Worm (Caenorhabditis elegans) whole organism, dauer: Measurements from ENCODE around the gene F53F1.3.
"Not testable (repeated sequence)": the region's sequence is repeated elsewhere in the genome, so short reads cannot be mapped to it uniquely, and the experiment has no call there.

Source experiments
- unc-62 ChIP-seq: sonication (generic microtip); optimal IDR thresholded peaks from 2 replicates; lab custom pipeline; 2017; ENCODE audit warnings: missing biosample characterization, missing genetic modification reagents, missing genetic modification characterization

Gene F53F1.3

ce11 chrV:13443535-13443934 is 35.5 kb downstream of the F53F1.3 start, which contains the start of gene Y2H9A.6:
Gene Y2H9A.6, plus strand, starts transcription at chrV:13443835.
- not testable (repeated sequence) for TF ChIP-seq unc-62 (GFP tag; lab: Kevin White, UChicago)

DNA sequence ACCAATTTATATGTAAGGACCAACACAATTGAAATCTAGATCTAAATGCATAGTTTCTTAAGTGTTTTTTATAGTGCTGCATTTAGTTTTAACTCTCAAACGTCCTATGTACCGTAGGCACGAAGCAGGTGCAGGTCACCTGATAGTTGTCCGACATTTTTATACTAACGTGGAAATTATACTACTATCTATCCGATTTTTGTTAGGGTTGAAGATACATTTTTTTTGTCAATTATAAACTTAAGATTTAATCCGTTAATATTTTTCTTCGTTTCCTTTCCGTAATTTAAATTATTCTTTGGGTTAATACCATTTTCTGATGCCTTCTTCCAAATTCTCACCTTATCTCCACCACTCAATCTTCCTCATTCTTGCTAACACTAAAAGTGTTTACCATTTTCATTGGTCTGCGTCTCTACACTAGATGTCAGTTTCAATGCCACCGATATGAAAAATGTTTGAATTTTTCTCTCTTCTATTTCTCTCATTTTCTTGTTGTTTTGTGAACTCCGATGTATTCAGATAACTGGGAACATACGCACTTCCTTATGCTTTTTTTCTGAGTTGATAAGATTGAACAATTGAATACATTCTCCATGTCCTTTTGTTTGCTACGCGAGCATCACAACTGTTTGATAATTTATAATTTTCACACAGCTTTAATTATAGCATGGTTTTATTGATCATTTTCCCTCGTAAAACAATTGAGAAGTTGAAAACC is 37.3 kb downstream of the F53F1.3 start, which contains the start of gene Y2H9A.4:
Gene Y2H9A.4 (plus strand): TSS at position 671 of the 721 bp plus-strand sequence.
- TF ChIP-seq unc-62 (GFP tag; lab: Kevin White, UChicago), result no peak

DNA sequence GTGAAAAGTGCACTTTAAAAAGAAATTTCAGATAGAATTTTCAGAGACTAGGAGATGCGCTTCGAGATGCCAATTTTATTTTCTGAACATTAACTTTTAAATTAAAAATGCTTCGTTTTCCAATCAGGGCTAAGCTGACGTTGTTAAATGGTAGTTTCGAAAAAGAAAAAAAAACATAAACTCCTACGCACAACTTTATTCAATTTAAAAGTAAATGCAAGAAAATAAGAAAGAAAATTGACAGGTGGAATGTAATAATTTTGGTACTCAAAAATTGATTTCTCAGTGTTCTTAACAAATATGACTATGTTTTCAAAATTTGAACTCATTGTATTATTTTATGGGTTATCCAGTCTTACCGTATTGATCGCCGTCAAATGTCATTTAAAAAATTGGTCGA is 45.3 kb downstream of the F53F1.3 start, which contains the start of gene lurp-2:
Gene lurp-2 (plus strand): TSS at position 301 of the 400 bp plus-strand sequence.
- TF ChIP-seq unc-62 (GFP tag; lab: Kevin White, UChicago), result no peak

ce11 chrV:13455448-13455847 is 47.4 kb downstream of the F53F1.3 start, which contains the start of gene lurp-3:
Gene lurp-3, plus strand, starts transcription at chrV:13455748.
- TF ChIP-seq unc-62 (GFP tag; lab: Kevin White, UChicago), result no peak

DNA sequence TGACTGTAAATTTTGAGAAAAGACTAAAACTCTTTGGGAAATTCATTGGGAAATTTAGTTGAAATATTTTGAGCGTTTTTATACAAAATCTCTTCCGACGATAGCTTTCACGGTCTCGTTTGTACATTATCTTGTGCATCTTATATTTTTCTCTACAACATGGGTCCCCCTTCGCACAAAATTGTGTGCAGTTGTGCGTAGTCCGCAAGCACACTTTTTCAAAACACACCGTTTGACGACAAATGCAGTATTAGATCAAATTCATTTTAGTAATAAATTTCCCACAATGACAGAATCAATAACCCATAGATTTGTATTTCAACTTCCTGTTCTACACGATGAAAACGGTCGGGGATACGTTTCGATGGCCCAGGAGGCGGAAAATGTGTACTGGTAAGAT is 49.8 kb downstream of the F53F1.3 start, which contains the start of gene F25H9.2:
Gene F25H9.2 (plus strand): TSS at position 226 of the 400 bp plus-strand sequence.
- TF ChIP-seq unc-62 (GFP tag; lab: Kevin White, UChicago), result no peak

DNA sequence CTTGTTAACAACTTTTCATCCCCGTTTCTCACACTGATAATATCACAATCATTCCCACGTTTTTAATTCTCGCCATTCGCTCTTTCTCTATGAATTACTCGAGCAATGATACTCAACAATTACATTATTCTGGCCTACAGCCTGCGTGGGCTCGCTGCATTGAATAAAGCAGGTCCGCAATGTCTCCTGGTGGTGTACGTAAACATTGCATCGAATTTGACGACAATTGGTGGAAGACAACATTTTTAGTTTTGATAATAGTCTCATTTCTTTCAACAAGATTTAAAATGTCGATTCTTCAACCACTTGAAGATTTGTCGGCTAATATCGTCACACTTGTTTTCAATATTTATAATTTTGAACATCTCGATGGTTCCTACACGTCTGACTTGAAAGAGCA is 51.3 kb downstream of the F53F1.3 start, which contains the start of gene bath-39:
Gene bath-39 (plus strand): TSS at position 137 of the 400 bp plus-strand sequence.
- no peak for TF ChIP-seq unc-62 (GFP tag; lab: Kevin White, UChicago)
